Fruit fly (Drosophila melanogaster) whole organism, pupa: ENCODE measurements around the gene CG34135.

Source experiments
- CG10348 ChIP-seq: fragments of 200-800 bp; sonication (Bioruptor generic); IDR thresholded peaks from 2 replicates; pipeline ENCODE4 v1.3.6; 2022; ENCODE audit warnings: missing biosample characterization, missing genetic modification characterization
- CG12605 ChIP-seq: fragments of 200-800 bp; sonication (Bioruptor generic); IDR thresholded peaks from 2 replicates; pipeline ENCODE4 v1.3.6; 2022; ENCODE audit warnings: missing biosample characterization, missing genetic modification characterization
- CG13204 ChIP-seq: fragments of 200-800 bp; sonication (Bioruptor generic); optimal IDR thresholded peaks from 2 replicates; lab custom pipeline; 2018; ENCODE audit warnings: missing biosample characterization, mild to moderate bottlenecking, missing genetic modification characterization, moderate library complexity
- CG14655 ChIP-seq: fragments of 200-800 bp; sonication (Bioruptor generic); optimal IDR thresholded peaks from 3 replicates; lab custom pipeline; 2017; ENCODE audit warnings: mild to moderate bottlenecking, missing biosample characterization, missing genetic modification reagents, missing genetic modification characterization
- CG15710 ChIP-seq: fragments of 200-800 bp; sonication (Bioruptor generic); optimal IDR thresholded peaks from 2 replicates; lab custom pipeline; 2018; ENCODE audit warnings: missing biosample characterization, mild to moderate bottlenecking, missing genetic modification characterization, moderate library complexity
- CG17806 ChIP-seq: fragments of 200-800 bp; sonication (Bioruptor generic); optimal IDR thresholded peaks from 2 replicates; lab custom pipeline; 2018; ENCODE audit warnings: missing biosample characterization, mild to moderate bottlenecking, missing genetic modification characterization, moderate library complexity
- CG32121 ChIP-seq: fragments of 200-800 bp; sonication (Bioruptor generic); IDR thresholded peaks from 2 replicates; pipeline ENCODE4 v1.3.6; 2022; ENCODE audit warnings: missing biosample characterization, missing genetic modification characterization
- CG34367 ChIP-seq: fragments of 200-800 bp; sonication (Bioruptor generic); optimal IDR thresholded peaks from 2 replicates; lab custom pipeline; 2018; ENCODE audit warnings: missing biosample characterization, mild to moderate bottlenecking, missing genetic modification characterization
- CG4496 ChIP-seq: fragments of 200-800 bp; sonication (Bioruptor generic); IDR thresholded peaks from 3 replicates; pipeline ENCODE4 v1.3.6; 2022; ENCODE audit warnings: missing biosample characterization, missing genetic modification characterization
- CG8159 ChIP-seq: fragments of 200-800 bp; sonication (Bioruptor generic); optimal IDR thresholded peaks from 3 replicates; lab custom pipeline; 2018; ENCODE audit warnings: missing biosample characterization, mild to moderate bottlenecking, missing genetic modification characterization, moderate library complexity
- CG8301 ChIP-seq: fragments of 200-800 bp; sonication (Bioruptor generic); optimal IDR thresholded peaks from 2 replicates; lab custom pipeline; 2018; ENCODE audit warnings: missing biosample characterization, mild to moderate bottlenecking, missing genetic modification characterization
- CG9948 ChIP-seq: fragments of 200-800 bp; sonication (Bioruptor generic); optimal IDR thresholded peaks from 2 replicates; lab custom pipeline; 2018; ENCODE audit warnings: missing biosample characterization, mild to moderate bottlenecking, missing genetic modification characterization, moderate library complexity
- D1 ChIP-seq: fragments of 200-800 bp; sonication (Bioruptor generic); optimal IDR thresholded peaks from 2 replicates; lab custom pipeline; 2018; ENCODE audit warnings: missing biosample characterization, mild to moderate bottlenecking, missing genetic modification characterization, moderate library complexity
- EcR ChIP-seq: fragments of 200-800 bp; sonication (Bioruptor generic); optimal IDR thresholded peaks from 3 replicates; lab custom pipeline; 2019; ENCODE audit warnings: missing biosample characterization, missing genetic modification characterization, mild to moderate bottlenecking, moderate library complexity, missing genetic modification reagents
- Ets98B ChIP-seq: fragments of 200-800 bp; sonication (Bioruptor generic); IDR thresholded peaks from 2 replicates; pipeline ENCODE4 v1.3.6; 2022; ENCODE audit warnings: missing biosample characterization, missing genetic modification characterization
- Pif1A ChIP-seq: fragments of 200-800 bp; sonication (Bioruptor generic); optimal IDR thresholded peaks from 3 replicates; lab custom pipeline; 2016; ENCODE audit warnings: missing biosample characterization, missing genetic modification characterization
- Pif1B ChIP-seq: fragments of 200-800 bp; sonication (Bioruptor generic); optimal IDR thresholded peaks from 3 replicates; lab custom pipeline; 2016; ENCODE audit warnings: missing biosample characterization, missing genetic modification characterization
- Snoo ChIP-seq: fragments of 200-800 bp; sonication (Bioruptor generic); optimal IDR thresholded peaks from 3 replicates; lab custom pipeline; 2017; ENCODE audit warnings: missing biosample characterization, mild to moderate bottlenecking, missing genetic modification characterization, inconsistent platforms
- fd96Ca ChIP-seq: fragments of 200-800 bp; sonication (Bioruptor generic); IDR thresholded peaks from 3 replicates; pipeline ENCODE4 v1.3.6; 2022; ENCODE audit warnings: missing biosample characterization, missing genetic modification characterization
- gl ChIP-seq: fragments of 200-800 bp; sonication (Bioruptor generic); optimal IDR thresholded peaks from 2 replicates; lab custom pipeline; 2018; ENCODE audit warnings: missing biosample characterization, mild to moderate bottlenecking, missing genetic modification characterization
- rn ChIP-seq: fragments of 200-800 bp; sonication (Bioruptor generic); IDR thresholded peaks from 2 replicates; pipeline ENCODE4 v1.3.6; 2022; ENCODE audit warnings: missing biosample characterization, missing genetic modification characterization

CG34135 gene

DNA sequence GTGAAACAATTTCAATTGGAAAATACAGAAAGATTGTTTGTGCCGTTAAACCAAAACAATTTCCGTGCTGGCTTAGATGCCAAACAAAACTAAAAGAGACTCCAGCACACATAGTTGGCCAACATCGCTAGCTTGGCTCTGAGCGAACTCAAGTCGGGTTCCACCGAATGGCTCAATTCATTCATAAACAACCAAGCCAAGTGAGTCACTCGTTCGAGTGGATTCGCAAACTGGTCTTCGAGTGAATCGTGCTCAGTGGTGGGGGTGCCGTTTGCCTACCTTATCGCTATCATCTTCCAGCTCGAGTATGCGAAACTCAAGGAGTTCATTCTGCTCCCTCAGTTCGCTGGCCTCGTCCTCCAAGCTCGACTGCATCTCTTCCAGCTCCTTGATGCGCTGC lies 17.5 kb upstream of the CG34135 start:
- TF ChIP-seq EcR (GFP tag; lab: Kevin White, UChicago) (peak; percentile 82), Pif1A (GFP tag; lab: Kevin White, UChicago) (no peak), CG4496 (GFP tag; lab: Robert Waterston, UW) (0 out of 3 replicates have a peak, but pooled peaks have one; percentile 23)

dm6 chr3R:8784788-8785187 lies 16.8 kb upstream of the CG34135 start:
- peak; percentile 73 for TF ChIP-seq Ets98B (GFP tag; lab: Robert Waterston, UW)
- no peak for TF ChIP-seq CG14655 (GFP tag; lab: Kevin White, UChicago)
- no peak for TF ChIP-seq CG17806 (tag; lab: Kevin White, UChicago)
- TF ChIP-seq rn (GFP tag; lab: Robert Waterston, UW): peak; percentile 47; the same call in 1 of the 2 replicates
- TF ChIP-seq CG12605 (GFP tag; lab: Robert Waterston, UW): 0 out of 2 replicates have a peak, but pooled peaks have one; percentile 24
- TF ChIP-seq fd96Ca (GFP tag; lab: Robert Waterston, UW): peak; percentile 62; the same call in 2 of the 3 replicates
- TF ChIP-seq CG32121 (GFP tag; lab: Robert Waterston, UW): peak; percentile 80
- TF ChIP-seq CG10348 (GFP tag; lab: Robert Waterston, UW): peak; percentile 10; the same call in 1 of the 2 replicates
- peak; percentile 85 for TF ChIP-seq CG4496 (GFP tag; lab: Robert Waterston, UW)

- TF ChIP-seq CG8301 (no peak), Ets98B (GFP tag; lab: Robert Waterston, UW) (no peak), Pif1A (GFP tag; lab: Kevin White, UChicago) (no peak), CG4496 (GFP tag; lab: Robert Waterston, UW) (no peak), CG34367 (tag; lab: Kevin White, UChicago) (no peak), CG32121 (GFP tag; lab: Robert Waterston, UW) (no peak), CG13204 (no peak), fd96Ca (GFP tag; lab: Robert Waterston, UW) (no peak), EcR (GFP tag; lab: Kevin White, UChicago) (no peak), Snoo (tag; lab: Kevin White, UChicago) (no peak), gl (tag; lab: Kevin White, UChicago) (no peak), D1 (tag; lab: Kevin White, UChicago) (no peak), CG12605 (GFP tag; lab: Robert Waterston, UW) (no peak), CG10348 (GFP tag; lab: Robert Waterston, UW) (no peak), CG9948 (tag; lab: Kevin White, UChicago) (no peak), rn (GFP tag; lab: Robert Waterston, UW) (no peak)
Observed at dm6 chr3R:8780689-8781088, 12.7 kb upstream of the CG34135 start, which contains the start of gene CG33189. Gene CG33189 (minus strand): TSS chr3R:8780789.

dm6 chr3R:8779823-8780222 lies 11.8 kb upstream of the CG34135 start, which contains the start of gene CG33191:
Gene CG33191 (minus strand): TSS chr3R:8779923.
- TF ChIP-seq gl (tag; lab: Kevin White, UChicago) (no peak), Snoo (tag; lab: Kevin White, UChicago) (no peak), CG17806 (tag; lab: Kevin White, UChicago) (no peak), CG8159 (tag; lab: Kevin White, UChicago) (no peak), CG34367 (tag; lab: Kevin White, UChicago) (no peak), CG9948 (tag; lab: Kevin White, UChicago) (no peak), CG10348 (GFP tag; lab: Robert Waterston, UW) (no peak)

dm6 chr3R:8773135-8773534 lies 5.1 kb upstream of the CG34135 start, which contains the start of gene CG34301:
Gene CG34301 (plus strand): TSS chr3R:8773435.
- TF ChIP-seq CG32121 (GFP tag; lab: Robert Waterston, UW) (no peak), CG8159 (tag; lab: Kevin White, UChicago) (no peak), CG17806 (tag; lab: Kevin White, UChicago) (no peak), CG12605 (GFP tag; lab: Robert Waterston, UW) (no peak), EcR (GFP tag; lab: Kevin White, UChicago) (no peak), Pif1A (GFP tag; lab: Kevin White, UChicago) (no peak), Snoo (tag; lab: Kevin White, UChicago) (no peak), Ets98B (GFP tag; lab: Robert Waterston, UW) (no peak), CG13204 (no peak), CG4496 (GFP tag; lab: Robert Waterston, UW) (no peak), CG10348 (GFP tag; lab: Robert Waterston, UW) (no peak), gl (tag; lab: Kevin White, UChicago) (no peak), CG34367 (tag; lab: Kevin White, UChicago) (no peak), CG9948 (tag; lab: Kevin White, UChicago) (no peak), D1 (tag; lab: Kevin White, UChicago) (no peak), CG15710 (no peak), Pif1B (GFP tag; lab: Kevin White, UChicago) (no peak), CG14655 (GFP tag; lab: Kevin White, UChicago) (no peak), rn (GFP tag; lab: Robert Waterston, UW) (no peak), CG8301 (no peak)

DNA sequence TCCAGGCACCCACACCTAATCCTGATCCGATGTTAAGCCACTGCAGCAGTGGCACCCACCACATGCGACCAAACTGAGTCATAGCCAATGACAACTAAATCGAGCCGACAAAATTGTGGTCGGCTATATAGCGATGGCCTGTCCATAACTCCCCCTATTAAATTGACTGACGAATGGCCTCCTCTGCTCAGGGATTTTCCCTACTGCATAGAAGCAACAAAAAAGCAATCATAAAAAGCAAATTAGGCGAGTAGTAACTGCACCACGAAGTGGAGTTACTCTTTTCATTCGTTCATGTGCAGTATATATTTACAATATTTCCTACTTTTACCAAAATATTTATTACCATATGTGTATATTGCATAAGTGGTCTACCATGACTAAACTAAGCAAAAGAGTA lies 4.6 kb upstream of the CG34135 start, which contains the start of gene CG13318:
CG13318 (minus strand) TSS at position 101 of the 400 bp plus-strand sequence.
- TF ChIP-seq CG15710: no peak
- no peak for TF ChIP-seq CG17806 (tag; lab: Kevin White, UChicago)
- no peak for TF ChIP-seq CG8159 (tag; lab: Kevin White, UChicago)
- TF ChIP-seq CG12605 (GFP tag; lab: Robert Waterston, UW): no peak
- no peak for TF ChIP-seq Snoo (tag; lab: Kevin White, UChicago)
- TF ChIP-seq Pif1B (GFP tag; lab: Kevin White, UChicago): no peak
- no peak for TF ChIP-seq fd96Ca (GFP tag; lab: Robert Waterston, UW)
- no peak for TF ChIP-seq CG13204
- no peak for TF ChIP-seq Pif1A (GFP tag; lab: Kevin White, UChicago)
- no peak for TF ChIP-seq CG4496 (GFP tag; lab: Robert Waterston, UW)
- TF ChIP-seq D1 (tag; lab: Kevin White, UChicago): no peak
- TF ChIP-seq CG9948 (tag; lab: Kevin White, UChicago): no peak
- no peak for TF ChIP-seq EcR (GFP tag; lab: Kevin White, UChicago)
- no peak for TF ChIP-seq CG32121 (GFP tag; lab: Robert Waterston, UW)
- no peak for TF ChIP-seq rn (GFP tag; lab: Robert Waterston, UW)
- TF ChIP-seq gl (tag; lab: Kevin White, UChicago): no peak
- TF ChIP-seq Ets98B (GFP tag; lab: Robert Waterston, UW): no peak
- TF ChIP-seq CG34367 (tag; lab: Kevin White, UChicago): no peak
- no peak for TF ChIP-seq CG14655 (GFP tag; lab: Kevin White, UChicago)
- TF ChIP-seq, all 21 proteins: peak for 0
